Worm (Caenorhabditis elegans) whole organism, late embryonic: ENCODE results near the gene mct-3.

ENCODE experiments used
- C08G9.2 ChIP-seq: sonication (generic microtip); optimal IDR thresholded peaks from 2 replicates; lab custom pipeline; 2016; ENCODE audit warnings: mild to moderate bottlenecking, missing genetic modification characterization, moderate library complexity, missing compliant biosample characterization
- C38D4.7 ChIP-seq: fragments of 200-800 bp; sonication (Bioruptor generic); optimal IDR thresholded peaks from 2 replicates; lab custom pipeline; 2018; ENCODE audit warnings: mild to moderate bottlenecking, missing genetic modification characterization, moderate library complexity, missing compliant biosample characterization
- T23F11.4 ChIP-seq: fragments of 200-800 bp; sonication (Bioruptor generic); optimal IDR thresholded peaks from 2 replicates; lab custom pipeline; 2018; ENCODE audit warnings: mild to moderate bottlenecking, missing genetic modification characterization, missing compliant biosample characterization
- Y22D7AL.16 ChIP-seq: sonication (generic microtip); optimal IDR thresholded peaks from 2 replicates; lab custom pipeline; 2016; ENCODE audit warnings: missing genetic modification characterization, missing compliant biosample characterization
- ceh-18 ChIP-seq: sonication (generic microtip); optimal IDR thresholded peaks from 2 replicates; lab custom pipeline; 2016; ENCODE audit warnings: missing genetic modification characterization, missing compliant biosample characterization
- ceh-19 ChIP-seq: fragments of 200-800 bp; sonication (Bioruptor generic); optimal IDR thresholded peaks from 2 replicates; lab custom pipeline; 2018; ENCODE audit warnings: mild to moderate bottlenecking, missing genetic modification characterization, missing compliant biosample characterization
- ceh-2 ChIP-seq: sonication (generic microtip); optimal IDR thresholded peaks from 2 replicates; lab custom pipeline; 2016; ENCODE audit warnings: missing genotype, missing genetic modification characterization, missing compliant biosample characterization
- ceh-24 ChIP-seq: sonication (generic microtip); optimal IDR thresholded peaks from 2 replicates; lab custom pipeline; 2016; ENCODE audit warnings: mild to moderate bottlenecking, missing genetic modification characterization, missing compliant biosample characterization
- ceh-30 ChIP-seq: fragments of 150-350 bp; optimal IDR thresholded peaks from 2 replicates; lab custom pipeline; 2014; ENCODE audit warnings: missing biosample characterization, missing genetic modification characterization
- ceh-31 ChIP-seq: sonication (generic microtip); optimal IDR thresholded peaks from 2 replicates; lab custom pipeline; 2016; ENCODE audit warnings: missing genetic modification characterization, missing compliant biosample characterization
- ceh-34 ChIP-seq: sonication (generic microtip); optimal IDR thresholded peaks from 2 replicates; lab custom pipeline; 2016; ENCODE audit warnings: mild to moderate bottlenecking, missing genetic modification characterization, missing compliant biosample characterization
- ceh-48 ChIP-seq: sonication (generic microtip); optimal IDR thresholded peaks from 2 replicates; lab custom pipeline; 2016; ENCODE audit warnings: missing genetic modification characterization, inconsistent platforms, missing compliant biosample characterization
- dmd-4 ChIP-seq: sonication (generic microtip); optimal IDR thresholded peaks from 2 replicates; lab custom pipeline; 2016; ENCODE audit warnings: borderline replicate concordance, missing genetic modification characterization, missing compliant biosample characterization
- dve-1 ChIP-seq: sonication (generic microtip); optimal IDR thresholded peaks from 2 replicates; lab custom pipeline; 2017; ENCODE audit warnings: antibody characterized with exemption, mild to moderate bottlenecking, missing genetic modification characterization, missing compliant biosample characterization
- elt-2 ChIP-seq: sonication (generic microtip); optimal IDR thresholded peaks from 2 replicates; lab custom pipeline; 2016; ENCODE audit warnings: missing genetic modification reagents, missing genetic modification characterization, missing compliant biosample characterization
- elt-4 ChIP-seq: sonication (generic microtip); optimal IDR thresholded peaks from 2 replicates; lab custom pipeline; 2016; ENCODE audit warnings: missing genetic modification characterization, missing compliant biosample characterization
- ets-4 ChIP-seq: sonication (generic microtip); optimal IDR thresholded peaks from 2 replicates; lab custom pipeline; 2016; ENCODE audit warnings: missing genetic modification characterization, missing compliant biosample characterization
- eyg-1 ChIP-seq: sonication (generic microtip); optimal IDR thresholded peaks from 2 replicates; lab custom pipeline; 2016; ENCODE audit warnings: missing genotype, missing genetic modification characterization, missing compliant biosample characterization
- hlh-15 ChIP-seq: sonication (generic microtip); optimal IDR thresholded peaks from 2 replicates; lab custom pipeline; 2016; ENCODE audit warnings: missing genetic modification characterization, missing compliant biosample characterization
- hlh-30 ChIP-seq: sonication (generic microtip); optimal IDR thresholded peaks from 2 replicates; lab custom pipeline; 2017; ENCODE audit warnings: antibody characterized with exemption, missing genetic modification characterization, missing compliant biosample characterization; ENCODE audit not compliant: insufficient read depth
- hlh-8 ChIP-seq: sonication (generic microtip); optimal IDR thresholded peaks from 2 replicates; lab custom pipeline; 2016; ENCODE audit warnings: missing genotype, missing genetic modification characterization, missing compliant biosample characterization
- madf-2 ChIP-seq: sonication (generic microtip); optimal IDR thresholded peaks from 2 replicates; lab custom pipeline; 2017; ENCODE audit warnings: missing genetic modification characterization, missing compliant biosample characterization
- nfya-1 ChIP-seq: sonication (generic microtip); optimal IDR thresholded peaks from 2 replicates; lab custom pipeline; 2017; ENCODE audit warnings: missing genetic modification characterization, mild to moderate bottlenecking, missing compliant biosample characterization, antibody characterized with exemption, moderate library complexity
- nhr-11 ChIP-seq: fragments of 150-350 bp; optimal IDR thresholded peaks from 2 replicates; lab custom pipeline; 2014; ENCODE audit warnings: missing biosample characterization, missing genetic modification characterization
- odd-2 ChIP-seq: sonication (generic microtip); optimal IDR thresholded peaks from 2 replicates; lab custom pipeline; 2017; ENCODE audit warnings: antibody characterized with exemption, mild to moderate bottlenecking, missing genetic modification characterization, missing compliant biosample characterization
- pax-1 ChIP-seq: fragments of 150-350 bp; optimal IDR thresholded peaks from 2 replicates; lab custom pipeline; 2014; ENCODE audit warnings: missing biosample characterization, missing genetic modification characterization
- pha-2 ChIP-seq: sonication (generic microtip); optimal IDR thresholded peaks from 2 replicates; lab custom pipeline; 2017; ENCODE audit warnings: mild to moderate bottlenecking, missing genetic modification characterization, missing compliant biosample characterization
- pros-1 ChIP-seq: fragments of 150-350 bp; optimal IDR thresholded peaks from 2 replicates; lab custom pipeline; 2014; ENCODE audit warnings: missing biosample characterization, missing genetic modification reagents, missing genetic modification characterization
- rnt-1 ChIP-seq: sonication (generic microtip); optimal IDR thresholded peaks from 2 replicates; lab custom pipeline; 2016; ENCODE audit warnings: missing genetic modification characterization, missing compliant biosample characterization
- sox-2 ChIP-seq: fragments of 200-800 bp; sonication (Bioruptor generic); IDR thresholded peaks from 2 replicates; pipeline ENCODE4 v1.3.6; 2022; ENCODE audit warnings: missing genetic modification reagents, missing genetic modification characterization, missing compliant biosample characterization
- sox-4 ChIP-seq: sonication (generic microtip); optimal IDR thresholded peaks from 2 replicates; lab custom pipeline; 2017; ENCODE audit warnings: mild to moderate bottlenecking, missing genetic modification characterization, inconsistent platforms, missing compliant biosample characterization
- tbx-2 ChIP-seq: sonication (generic microtip); optimal IDR thresholded peaks from 2 replicates; lab custom pipeline; 2016; ENCODE audit warnings: missing genetic modification characterization, missing compliant biosample characterization
- ttx-3 ChIP-seq: sonication (generic microtip); optimal IDR thresholded peaks from 2 replicates; lab custom pipeline; 2016; ENCODE audit warnings: missing genetic modification reagents, missing genetic modification characterization, missing compliant biosample characterization
- unc-42 ChIP-seq: sonication (generic microtip); optimal IDR thresholded peaks from 2 replicates; lab custom pipeline; 2016; ENCODE audit warnings: missing genotype, missing genetic modification characterization, missing compliant biosample characterization
- unc-55 ChIP-seq: sonication (generic microtip); optimal IDR thresholded peaks from 2 replicates; lab custom pipeline; 2017; ENCODE audit warnings: missing biosample characterization, missing genetic modification reagents, missing genetic modification characterization
- unc-86 ChIP-seq: sonication (generic microtip); optimal IDR thresholded peaks from 2 replicates; lab custom pipeline; 2016; ENCODE audit warnings: missing genetic modification characterization, missing compliant biosample characterization

The mct-3 gene

ce11 chrX:13858693-13859092 is 6.0 kb downstream of the mct-3 start, which contains the start of gene M03B6.4:
Gene M03B6.4, plus strand, starts transcription at chrX:13858841.
- TF ChIP-seq rnt-1 (tag; lab: Kevin White, UChicago) (no peak), T23F11.4 (GFP tag; lab: Kevin White, UChicago) (no peak), pha-2 (tag; lab: Kevin White, UChicago) (no peak), ceh-48 (no peak), unc-86 (tag; lab: Kevin White, UChicago) (no peak), nfya-1 (tag; lab: Kevin White, UChicago) (no peak), ceh-19 (no peak)
- TF ChIP-seq, all 69 proteins: peak for 0

ce11 chrX:13864191-13864590 is 11.5 kb downstream of the mct-3 start, which contains the start of gene M03B6.3:
Gene M03B6.3, minus strand, starts transcription at chrX:13864292.
- TF ChIP-seq eyg-1 (tag; lab: Kevin White, UChicago) (no peak), C38D4.7 (GFP tag; lab: Kevin White, UChicago) (no peak), unc-42 (no peak), ceh-34 (tag; lab: Kevin White, UChicago) (no peak), tbx-2 (tag; lab: Kevin White, UChicago) (no peak), ceh-2 (tag; lab: Kevin White, UChicago) (no peak)
- TF ChIP-seq, all 69 proteins: peak for 0

- no peak for TF ChIP-seq C38D4.7 (GFP tag; lab: Kevin White, UChicago)
- TF ChIP-seq dmd-4 (tag; lab: Kevin White, UChicago): no peak
- TF ChIP-seq nfya-1 (tag; lab: Kevin White, UChicago): no peak
- no peak for TF ChIP-seq ceh-48
- TF ChIP-seq nhr-11 (tag; lab: Kevin White, UChicago): no peak
- TF ChIP-seq pax-1: no peak
Observed at ce11 chrX:13871110-13871509, 18.4 kb downstream of the mct-3 start.

- TF ChIP-seq rnt-1 (tag; lab: Kevin White, UChicago) (peak; percentile 43), ceh-34 (tag; lab: Kevin White, UChicago) (peak; percentile 36), ceh-18 (tag; lab: Kevin White, UChicago) (peak; percentile 66), Y22D7AL.16 (tag; lab: Kevin White, UChicago) (no peak), ceh-2 (tag; lab: Kevin White, UChicago) (no peak), unc-55 (GFP tag; lab: Kevin White, UChicago) (peak; percentile 83)
Observed at ce11 chrX:13873324-13873933, 20.7 kb downstream of the mct-3 start.

DNA sequence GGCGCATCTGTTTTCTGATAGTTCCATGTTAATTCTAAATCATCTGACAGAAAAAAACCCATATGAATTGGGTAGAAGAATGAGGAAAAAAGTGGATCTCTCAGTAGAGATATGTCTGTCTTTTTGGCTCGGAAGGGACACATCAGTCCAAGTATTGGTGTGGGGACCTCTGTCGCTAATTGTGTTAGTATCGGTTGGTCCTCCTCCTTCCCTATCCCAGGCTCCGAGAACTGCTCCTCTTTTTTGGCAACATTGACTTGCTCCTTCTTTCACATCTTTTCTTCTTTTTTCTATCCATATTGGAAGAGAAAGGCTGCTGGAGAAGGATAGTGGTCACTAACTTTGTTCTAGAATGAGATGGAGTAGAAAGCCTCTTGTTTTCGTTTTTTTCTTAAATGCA is 23.2 kb downstream of the mct-3 start:
- TF ChIP-seq unc-42 (peak; percentile 92), elt-4 (tag; lab: Kevin White, UChicago) (no peak), ceh-31 (tag; lab: Kevin White, UChicago) (peak; percentile 5), ceh-24 (no peak)

DNA sequence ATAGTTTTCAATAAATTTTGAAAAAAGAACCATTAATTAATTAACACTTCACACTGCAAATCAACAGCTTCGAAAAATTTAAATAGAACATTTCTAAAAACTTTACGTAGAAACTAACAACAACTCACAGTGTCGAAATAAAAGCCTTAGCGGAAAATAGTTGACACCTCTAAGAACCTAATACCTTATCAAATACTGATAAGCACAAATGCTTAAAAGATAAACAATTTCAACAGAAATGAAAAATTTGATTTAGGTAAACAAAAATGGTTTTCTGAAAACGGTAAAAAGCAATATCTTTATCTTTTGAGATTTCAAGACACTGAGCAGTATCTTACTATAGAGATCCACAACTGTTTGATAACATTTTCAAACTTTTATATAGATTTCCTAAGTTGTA is 24.2 kb downstream of the mct-3 start:
- TF ChIP-seq odd-2: no peak
- no peak for TF ChIP-seq ceh-30
- TF ChIP-seq madf-2 (tag; lab: Kevin White, UChicago): no peak
- TF ChIP-seq ceh-24: no peak
- no peak for TF ChIP-seq ceh-34 (tag; lab: Kevin White, UChicago)
- no peak for TF ChIP-seq sox-2 (GFP tag; lab: Robert Waterston, UW)
- TF ChIP-seq eyg-1 (tag; lab: Kevin White, UChicago): no peak
- TF ChIP-seq hlh-30 (tag; lab: Kevin White, UChicago): no peak
- TF ChIP-seq hlh-8: no peak
- no peak for TF ChIP-seq ttx-3 (tag; lab: Kevin White, UChicago)
- no peak for TF ChIP-seq elt-2 (tag; lab: Kevin White, UChicago)
- no peak for TF ChIP-seq dve-1 (tag; lab: Kevin White, UChicago)
- TF ChIP-seq ets-4 (tag; lab: Kevin White, UChicago): no peak
- no peak for TF ChIP-seq sox-4
- TF ChIP-seq hlh-15: no peak
- no peak for TF ChIP-seq C08G9.2 (tag; lab: Kevin White, UChicago)
- TF ChIP-seq pros-1 (tag; lab: Kevin White, UChicago): no peak
- TF ChIP-seq ceh-19: no peak
- TF ChIP-seq ceh-48: no peak
